Fruit fly (Drosophila melanogaster): ENCODE results near the gene CG13284.

The CG13284 gene

dm6 chr2L:16879288-16879687 is 30.8 kb upstream of the CG13284 start, which contains the start of the genes CG32832, CG31743 and CG34313 (continued):
- no peak for TF ChIP-seq CG11723 (GFP tag; optimal IDR thresholded peaks at IDR 0.05)
- no peak for TF ChIP-seq CG6765 (GFP tag; optimal IDR thresholded peaks at IDR 0.05)
- peak; percentile 13 for TF ChIP-seq CTCF (GFP tag; optimal IDR thresholded peaks at IDR 0.05)
- TF ChIP-seq Myb (GFP tag; optimal IDR thresholded peaks at IDR 0.05) = peak; percentile 88
- peak; percentile 38 for TF ChIP-seq MESR4 (GFP tag; optimal IDR thresholded peaks at IDR 0.05)
- no peak for TF ChIP-seq salm (tag; optimal IDR thresholded peaks at IDR 0.05)
- peak; percentile 76 for TF ChIP-seq Bgb (GFP tag; IDR thresholded peaks at IDR 0.05; ENCODE audit: partially characterized antibody)
- no peak for TF ChIP-seq Rfx (GFP tag; IDR thresholded peaks at IDR 0.05)
- no peak for TF ChIP-seq Dad (GFP tag; optimal IDR thresholded peaks at IDR 0.05)
- peak; percentile 12 for TF ChIP-seq YL-1 (GFP tag; optimal IDR thresholded peaks at IDR 0.05)
- TF ChIP-seq CG16813 (GFP tag; IDR thresholded peaks at IDR 0.05; ENCODE audit: partially characterized antibody) = peak; percentile 74
- TF ChIP-seq E2f2 (GFP tag; IDR thresholded peaks at IDR 0.05) = peak; percentile 98
- peak; percentile 79 for TF ChIP-seq hbn (GFP tag; IDR thresholded peaks at IDR 0.05; ENCODE audit: partially characterized antibody)
- TF ChIP-seq CG13287 (GFP tag; IDR thresholded peaks at IDR 0.05; ENCODE audit: partially characterized antibody) = peak; percentile 90
- TF ChIP-seq al (GFP tag; IDR thresholded peaks at IDR 0.05) = no peak
- TF ChIP-seq sna (GFP tag; IDR thresholded peaks at IDR 0.05; ENCODE audit: partially characterized antibody) = peak; percentile 77
- peak; percentile 24 for TF ChIP-seq CG17829 (tag; optimal IDR thresholded peaks at IDR 0.05)
- TF ChIP-seq bbx (GFP tag; IDR thresholded peaks at IDR 0.05; ENCODE audit: partially characterized antibody) = peak; percentile 80
- no peak for TF ChIP-seq Hsf (GFP tag; optimal IDR thresholded peaks at IDR 0.05)
- TF ChIP-seq Deaf1 (tag; optimal IDR thresholded peaks at IDR 0.05) = peak; percentile 43
- no peak for TF ChIP-seq dmrt99B (tag; optimal IDR thresholded peaks at IDR 0.05)
- TF ChIP-seq B-H2 (GFP tag; optimal IDR thresholded peaks at IDR 0.05) = no peak
- TF ChIP-seq eyg (GFP tag; optimal IDR thresholded peaks at IDR 0.05) = no peak
- no peak for TF ChIP-seq Dfd (GFP tag; optimal IDR thresholded peaks at IDR 0.05)
- TF ChIP-seq unc-4 (GFP tag; IDR thresholded peaks at IDR 0.05; ENCODE audit: partially characterized antibody) = peak; percentile 82
- TF ChIP-seq CG4730 (GFP tag; IDR thresholded peaks at IDR 0.05) = no peak
- no peak for TF ChIP-seq CG10431 (GFP tag; optimal IDR thresholded peaks at IDR 0.05)
- TF ChIP-seq crp (GFP tag; optimal IDR thresholded peaks at IDR 0.05) = peak; percentile 77 to 97
- no peak for TF ChIP-seq emc (GFP tag; optimal IDR thresholded peaks at IDR 0.05)
- TF ChIP-seq HmgZ (tag; optimal IDR thresholded peaks at IDR 0.05) = peak; percentile 66
- no peak for TF ChIP-seq CG12236 (GFP tag; optimal IDR thresholded peaks at IDR 0.05)
- TF ChIP-seq CG15073 (GFP tag; optimal IDR thresholded peaks at IDR 0.05) = no peak
- TF ChIP-seq Max (GFP tag; optimal IDR thresholded peaks at IDR 0.05) = no peak
- TF ChIP-seq CG34224 (GFP tag; IDR thresholded peaks at IDR 0.05; ENCODE audit: partially characterized antibody) = peak; percentile 79
- TF ChIP-seq CG6791 (GFP tag; IDR thresholded peaks at IDR 0.05; ENCODE audit: partially characterized antibody) = peak; percentile 74
- no peak for TF ChIP-seq Spps (tag; optimal IDR thresholded peaks at IDR 0.05)
- TF ChIP-seq CG1647 (GFP tag; optimal IDR thresholded peaks at IDR 0.05) = no peak
- TF ChIP-seq CG4617 (GFP tag; optimal IDR thresholded peaks at IDR 0.05; ENCODE audit: borderline replicate concordance) = peak; percentile 65
- TF ChIP-seq CoRest (tag; optimal IDR thresholded peaks at IDR 0.05) = peak; percentile 20
- TF ChIP-seq ci (GFP tag; IDR thresholded peaks at IDR 0.05) = peak; percentile 39; the same call in 1 of the 3 replicates
- no peak for TF ChIP-seq sd (tag; optimal IDR thresholded peaks at IDR 0.05)
- no peak for TF ChIP-seq ro (GFP tag; IDR thresholded peaks at IDR 0.05)
- TF ChIP-seq ind (GFP tag; optimal IDR thresholded peaks at IDR 0.05) = no peak
- TF ChIP-seq luna (GFP tag; optimal IDR thresholded peaks at IDR 0.05) = no peak
- TF ChIP-seq CG15514 (GFP tag; optimal IDR thresholded peaks at IDR 0.05) = peak; percentile 44
- peak; percentile 30 for TF ChIP-seq Nf-YC (tag; optimal IDR thresholded peaks at IDR 0.05)
- TF ChIP-seq CG3847 (GFP tag; IDR thresholded peaks at IDR 0.05) = peak; percentile 34; the same call in 1 of the 2 replicates
- peak; percentile 97 for TF ChIP-seq Dp (GFP tag; optimal IDR thresholded peaks at IDR 0.05)
- TF ChIP-seq Dll (GFP tag; IDR thresholded peaks at IDR 0.05; ENCODE audit: partially characterized antibody) = peak; percentile 79
- TF ChIP-seq Dref (GFP tag; IDR thresholded peaks at IDR 0.05) = peak; percentile 87
- no peak for TF ChIP-seq CG4820 (GFP tag; optimal IDR thresholded peaks at IDR 0.05)
